Worm (Caenorhabditis elegans) whole organism, dauer: ENCODE results near the gene lipl-2.

ENCODE experiments used
- unc-62 ChIP-seq: sonication (generic microtip); optimal IDR thresholded peaks from 2 replicates; lab custom pipeline; 2017; ENCODE audit warnings: missing biosample characterization, missing genetic modification reagents, missing genetic modification characterization

Gene lipl-2

ce11 chrV:9771970-9772369 is 19.4 kb upstream of the lipl-2 start, which contains the start of gene F46B6.2:
Gene F46B6.2, plus strand, starts transcription at chrV:9772285.
- TF ChIP-seq unc-62, result no peak

- TF ChIP-seq unc-62, result no peak
Measured at ce11 chrV:9775734-9776133, 15.6 kb upstream of the lipl-2 start, which contains the start of gene F46B6.12. Gene F46B6.12, minus strand, starts transcription at chrV:9775834.

ce11 chrV:9777645-9778044 is 13.7 kb upstream of the lipl-2 start, which contains the start of gene smg-4:
Gene smg-4, minus strand, starts transcription at chrV:9777745.
- no peak for TF ChIP-seq unc-62

ce11 chrV:9779418-9779817 is 11.9 kb upstream of the lipl-2 start, which contains the start of gene F46B6.4:
Gene F46B6.4, minus strand, starts transcription at chrV:9779518.
- no peak for TF ChIP-seq unc-62

ce11 chrV:9782045-9782444 is 9.3 kb upstream of the lipl-2 start:
- TF ChIP-seq unc-62, result no peak

- TF ChIP-seq unc-62, result no peak
Measured at ce11 chrV:9782969-9783368, 8.4 kb upstream of the lipl-2 start, which contains the start of gene F46B6.5. Gene F46B6.5, minus strand, starts transcription at chrV:9783069.

ce11 chrV:9784215-9784614 is 7.2 kb upstream of the lipl-2 start:
- no peak for TF ChIP-seq unc-62

ce11 chrV:9786721-9787131 is 4.6 kb upstream of the lipl-2 start, which contains the start of gene F46B6.6:
Gene F46B6.6, minus strand, starts transcription at chrV:9786868.
- no peak for TF ChIP-seq unc-62

- TF ChIP-seq unc-62, result no peak
Measured at ce11 chrV:9789657-9790261, 1.6 kb upstream of the lipl-2 start, which contains the start of gene ztf-7. Gene ztf-7, minus strand, starts transcription at chrV:9789707.

ce11 chrV:9794997-9795396 is 3.6 kb downstream of the lipl-2 start:
- TF ChIP-seq unc-62, result no peak

ce11 chrV:9796002-9796401 is 4.6 kb downstream of the lipl-2 start:
- TF ChIP-seq unc-62, result no peak

- no peak for TF ChIP-seq unc-62
Measured at ce11 chrV:9796562-9796961, 5.2 kb downstream of the lipl-2 start, which contains the start of gene F46B6.9. Gene F46B6.9, plus strand, starts transcription at chrV:9796862.

- TF ChIP-seq unc-62, result no peak
Measured at ce11 chrV:9798212-9798611, 6.8 kb downstream of the lipl-2 start.

- no peak for TF ChIP-seq unc-62
Measured at ce11 chrV:9799076-9799475, 7.7 kb downstream of the lipl-2 start, which contains the start of gene F46B6.13. Gene F46B6.13, minus strand, starts transcription at chrV:9799176.

ce11 chrV:9801965-9802364 is 10.6 kb downstream of the lipl-2 start, which contains the start of gene F46B6.10:
Gene F46B6.10, minus strand, starts transcription at chrV:9802065.
- no peak for TF ChIP-seq unc-62

ce11 chrV:9803176-9803575 is 11.8 kb downstream of the lipl-2 start, which contains the start of gene sru-39:
Gene sru-39, plus strand, starts transcription at chrV:9803476.
- TF ChIP-seq unc-62, result no peak

ce11 chrV:9805161-9805560 is 13.8 kb downstream of the lipl-2 start, which contains the start of gene sru-37:
Gene sru-37, plus strand, starts transcription at chrV:9805461.
- no peak for TF ChIP-seq unc-62

- no peak for TF ChIP-seq unc-62
Measured at ce11 chrV:9811154-9811553, 19.8 kb downstream of the lipl-2 start, which contains the start of gene sru-29. Gene sru-29, plus strand, starts transcription at chrV:9811454.
